Fruit fly (Drosophila melanogaster) whole organism, wandering third instar larva: ENCODE results near the gene CG10948.

Experiments
- CG32264 ChIP-seq: fragments of 200-800 bp; sonication (Bioruptor generic); optimal IDR thresholded peaks from 2 replicates; lab custom pipeline; 2016; ENCODE audit warnings: missing biosample characterization, missing genetic modification characterization
- Jra ChIP-seq: sonication (Bioruptor generic); optimal IDR thresholded peaks from 2 replicates; lab custom pipeline; 2016; ENCODE audit warnings: missing biosample characterization, missing genetic modification characterization
- Myc ChIP-seq: fragments of >200 bp; optimal IDR thresholded peaks from 2 replicates; lab custom pipeline; 2017
- br ChIP-seq: fragments of 200-800 bp; sonication (Bioruptor generic); optimal IDR thresholded peaks from 2 replicates; lab custom pipeline; 2016; ENCODE audit warnings: missing biosample characterization, missing genetic modification characterization
- fru ChIP-seq: fragments of 200-800 bp; sonication (Bioruptor generic); optimal IDR thresholded peaks from 3 replicates; lab custom pipeline; 2016; ENCODE audit warnings: missing biosample characterization, mild to moderate bottlenecking, missing genetic modification characterization
- h ChIP-seq: fragments of 200-800 bp; sonication (Bioruptor generic); optimal IDR thresholded peaks from 3 replicates; lab custom pipeline; 2016; ENCODE audit warnings: missing biosample characterization, mild to moderate bottlenecking, missing genetic modification characterization
- psq ChIP-seq: fragments of 200-800 bp; sonication (Bioruptor generic); optimal IDR thresholded peaks from 3 replicates; lab custom pipeline; 2017; ENCODE audit warnings: missing biosample characterization, mild to moderate bottlenecking, missing genetic modification characterization, moderate library complexity
- rgr ChIP-seq: fragments of 200-800 bp; sonication (Bioruptor generic); optimal IDR thresholded peaks from 3 replicates; lab custom pipeline; 2016; ENCODE audit warnings: missing biosample characterization, mild to moderate bottlenecking, missing genetic modification characterization
- woc ChIP-seq: sonication (Bioruptor generic); optimal IDR thresholded peaks from 2 replicates; lab custom pipeline; 2016; ENCODE audit warnings: missing biosample characterization, mild to moderate bottlenecking, missing genetic modification characterization

DNA sequence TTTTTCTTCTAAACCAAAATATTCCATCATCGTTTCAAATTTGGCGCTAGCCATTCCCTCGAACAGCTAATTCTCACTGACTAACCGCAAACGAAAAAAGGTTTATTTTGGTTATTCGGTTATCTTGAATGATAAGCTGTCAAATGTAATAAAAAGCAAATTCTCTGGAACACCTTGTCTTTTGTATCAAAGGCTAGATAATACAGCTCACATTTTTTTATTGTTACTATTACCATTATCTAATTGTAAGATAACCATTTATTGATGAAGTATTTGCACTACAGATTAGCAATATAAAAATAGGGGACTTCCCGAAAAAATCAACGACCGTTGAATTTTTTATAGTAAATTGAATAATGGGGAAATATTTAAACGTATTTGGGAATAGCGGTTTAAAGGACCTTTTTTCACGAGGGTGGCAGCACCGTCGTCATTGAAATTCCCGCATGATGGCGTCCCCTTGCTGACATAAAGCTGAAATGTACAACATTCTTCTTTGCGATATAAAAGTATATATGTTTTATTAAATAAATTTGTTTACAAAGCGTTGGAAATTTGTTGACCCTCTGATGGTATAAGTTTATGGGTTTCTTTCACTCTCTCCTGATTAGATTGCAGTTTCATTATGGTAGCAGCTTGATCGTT lies 11.5 kb upstream of the CG10948 start, which contains the start of gene CG32107:
- TF ChIP-seq rgr (GFP tag; lab: Kevin White, UChicago) (no peak), psq (GFP tag; lab: Kevin White, UChicago) (no peak), fru (GFP tag; lab: Kevin White, UChicago) (no peak), br (no peak), Jra (GFP tag; lab: Kevin White, UChicago) (no peak), Myc (lab: Kevin White, UChicago) (peak; percentile 80), h (GFP tag; lab: Kevin White, UChicago) (no peak), woc (GFP tag; lab: Kevin White, UChicago) (no peak), CG32264 (GFP tag; lab: Kevin White, UChicago) (no peak)
